Fruit fly (Drosophila melanogaster) whole organism: ENCODE results near the gene Rpt6R.

Source experiments
- Dll ChIP-seq: fragments of >200 bp; optimal IDR thresholded peaks from 2 replicates; lab custom pipeline; 2017
- EcR ChIP-seq, 2 experiments: fragments of >200 bp; optimal IDR thresholded peaks; 2 replicates each; lab custom pipeline; 2017; ENCODE audit warnings: missing biosample characterization in 2 of 2, missing genetic modification characterization in 2 of 2, missing genetic modification reagents in 2 of 2
- psq ChIP-seq: fragments of >200 bp; optimal IDR thresholded peaks from 2 replicates; lab custom pipeline; 2017
- usp ChIP-seq: fragments of >200 bp; optimal IDR thresholded peaks from 2 replicates; lab custom pipeline; 2017; ENCODE audit warnings: missing biosample characterization, missing genetic modification characterization, mixed read lengths

DNA sequence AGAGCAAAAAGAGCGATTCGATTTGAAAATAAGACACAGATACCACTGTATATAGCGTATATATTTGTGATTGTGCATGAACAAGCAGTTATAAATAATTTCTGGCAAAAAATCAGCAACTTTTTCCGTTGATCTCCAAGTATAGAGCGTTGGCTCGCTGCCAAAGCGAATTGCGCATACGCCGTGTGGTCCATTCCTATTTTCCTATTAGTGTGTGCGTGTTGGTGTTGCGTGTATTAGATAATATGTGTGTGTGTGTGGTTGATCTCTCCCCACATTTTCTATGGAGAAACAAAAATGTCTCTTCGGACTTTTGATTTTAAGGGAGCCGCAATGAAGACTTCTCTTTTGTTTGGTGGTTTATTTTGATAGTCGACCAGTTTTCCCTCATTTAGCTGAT, 30.9 kb downstream of the Rpt6R start:
- TF ChIP-seq EcR (GFP tag; optimal IDR thresholded peaks at IDR 0.05; lab: Kevin White, UChicago) (no peak), Dll (lab: Kevin White, UChicago) (no peak), usp (GFP tag; lab: Kevin White, UChicago) (no peak), psq (no peak)
